Fruit fly (Drosophila melanogaster) whole organism, embryonic: ENCODE data around the gene Atat.
A peak's percentile ranks its signal among the peaks of the same experiment; 100 is the strongest.

Experiments
- Atf6 ChIP-seq: fragments of 200-800 bp; sonication (Bioruptor generic); IDR thresholded peaks from 2 replicates; pipeline ENCODE4 v1.3.6; 2022; ENCODE audit warnings: missing biosample characterization, missing genetic modification characterization
- C15 ChIP-seq: fragments of 200-800 bp; sonication (Bioruptor generic); IDR thresholded peaks from 3 replicates; pipeline ENCODE4 v1.3.6; 2022; ENCODE audit warnings: missing biosample characterization, missing genetic modification characterization
- CG11456 ChIP-seq: fragments of 200-800 bp; sonication (Bioruptor generic); IDR thresholded peaks from 3 replicates; pipeline ENCODE4 v1.3.6; 2022; ENCODE audit warnings: missing biosample characterization, missing genetic modification characterization
- CG11695 ChIP-seq: fragments of 200-800 bp; sonication (Bioruptor generic); IDR thresholded peaks from 3 replicates; pipeline ENCODE4 v1.3.6; 2022; ENCODE audit warnings: missing biosample characterization, missing genetic modification characterization
- CG15269 ChIP-seq: fragments of 200-800 bp; sonication (Bioruptor generic); optimal IDR thresholded peaks from 2 replicates; lab custom pipeline; 2018; ENCODE audit warnings: missing biosample characterization, mild to moderate bottlenecking, missing genetic modification characterization, moderate library complexity
- CG1647 ChIP-seq: fragments of 200-800 bp; sonication (Bioruptor generic); optimal IDR thresholded peaks from 3 replicates; lab custom pipeline; 2016; ENCODE audit warnings: missing biosample characterization, missing genetic modification characterization
- CG17802 ChIP-seq: fragments of 200-800 bp; sonication (Bioruptor generic); optimal IDR thresholded peaks from 2 replicates; lab custom pipeline; 2018; ENCODE audit warnings: missing biosample characterization, mild to moderate bottlenecking, missing genetic modification characterization, moderate library complexity
- CG2116 ChIP-seq: fragments of 200-800 bp; sonication (Bioruptor generic); optimal IDR thresholded peaks from 3 replicates; lab custom pipeline; 2018; ENCODE audit warnings: missing biosample characterization, mild to moderate bottlenecking, missing genetic modification characterization
- CG2129 ChIP-seq: fragments of 200-800 bp; sonication (Bioruptor generic); IDR thresholded peaks from 2 replicates; pipeline ENCODE4 v1.3.6; 2022; ENCODE audit warnings: missing biosample characterization, missing genetic modification characterization; ENCODE audit not compliant: partially characterized antibody
- CG30431 ChIP-seq: fragments of 200-800 bp; sonication (Bioruptor generic); optimal IDR thresholded peaks from 2 replicates; lab custom pipeline; 2017; ENCODE audit warnings: missing biosample characterization, missing genetic modification characterization
- CG31365 ChIP-seq: fragments of 200-800 bp; sonication (Bioruptor generic); optimal IDR thresholded peaks from 2 replicates; lab custom pipeline; 2018; ENCODE audit warnings: missing biosample characterization, mild to moderate bottlenecking, missing genetic modification characterization
- CG33213 ChIP-seq: fragments of 200-800 bp; sonication (Bioruptor generic); optimal IDR thresholded peaks from 3 replicates; lab custom pipeline; 2016; ENCODE audit warnings: missing biosample characterization, missing genetic modification characterization
- CG3726 ChIP-seq: fragments of 200-800 bp; sonication (Bioruptor generic); IDR thresholded peaks from 3 replicates; pipeline ENCODE4, ENCODE4 v1.3.6; 2022; ENCODE audit warnings: missing biosample characterization, missing genetic modification characterization
- CG4282 ChIP-seq: fragments of 200-800 bp; sonication (Bioruptor generic); optimal IDR thresholded peaks from 2 replicates; lab custom pipeline; 2016; ENCODE audit warnings: missing biosample characterization, missing genetic modification characterization
- CG4617 ChIP-seq: fragments of 200-800 bp; sonication (Bioruptor generic); optimal IDR thresholded peaks from 3 replicates; lab custom pipeline; 2016; ENCODE audit warnings: missing biosample characterization, missing genetic modification characterization, borderline replicate concordance
- CG5245 ChIP-seq: fragments of 200-800 bp; sonication (Bioruptor generic); optimal IDR thresholded peaks from 3 replicates; lab custom pipeline; 2016; ENCODE audit warnings: missing biosample characterization, missing genetic modification characterization
- CG6791 ChIP-seq: fragments of 200-800 bp; sonication (Bioruptor generic); IDR thresholded peaks from 3 replicates; pipeline ENCODE4 v1.3.6; 2022; ENCODE audit warnings: missing biosample characterization, missing genetic modification characterization; ENCODE audit not compliant: partially characterized antibody
- CG7372 ChIP-seq: fragments of 200-800 bp; sonication (Bioruptor generic); IDR thresholded peaks from 2 replicates; pipeline ENCODE4 v1.3.6; 2022; ENCODE audit warnings: missing biosample characterization, missing genetic modification characterization
- CG8089 ChIP-seq: fragments of 200-800 bp; sonication (Bioruptor generic); optimal IDR thresholded peaks from 3 replicates; lab custom pipeline; 2016; ENCODE audit warnings: missing biosample characterization, missing genetic modification characterization
- CG9817 ChIP-seq: fragments of 200-800 bp; sonication (Bioruptor generic); optimal IDR thresholded peaks from 2 replicates; lab custom pipeline; 2018; ENCODE audit warnings: missing biosample characterization, mild to moderate bottlenecking, missing genetic modification characterization, moderate library complexity
- E2f2 ChIP-seq: fragments of 200-800 bp; sonication (Bioruptor generic); IDR thresholded peaks from 2 replicates; pipeline ENCODE4 v1.3.6; 2022; ENCODE audit warnings: missing biosample characterization, missing genetic modification characterization
- Eip74EF ChIP-seq, 2 experiments: fragments of 200-800 bp in 1 of 2; fragments of >200 bp in 1 of 2; sonication (Bioruptor generic) in 1 of 2; optimal IDR thresholded peaks; 2 replicates each; lab custom pipeline; 2017 to 2019; ENCODE audit warnings: missing biosample characterization in 2 of 2, missing genetic modification characterization in 2 of 2, mild to moderate bottlenecking in 1 of 2, moderate library complexity in 1 of 2
- HmgD ChIP-seq: fragments of 200-800 bp; sonication (Bioruptor generic); optimal IDR thresholded peaks from 3 replicates; lab custom pipeline; 2016; ENCODE audit warnings: missing biosample characterization, missing genetic modification characterization
- Med ChIP-seq: fragments of 200-800 bp; sonication (Bioruptor generic); peaks from one replicate; lab custom pipeline; 2016; ENCODE audit warnings: missing biosample characterization, missing genetic modification characterization, mild to moderate bottlenecking, inconsistent platforms, moderate library complexity
- Neu2 ChIP-seq: fragments of 200-800 bp; sonication (Bioruptor generic); optimal IDR thresholded peaks from 3 replicates; lab custom pipeline; 2016; ENCODE audit warnings: missing biosample characterization, missing genetic modification characterization, borderline replicate concordance
- Stat92E ChIP-seq, 3 experiments: fragments of >200 bp in 2 of 3; fragments of 200-800 bp in 1 of 3; sonication (Bioruptor generic) in 1 of 3; optimal IDR thresholded peaks; 2 replicates each; lab custom pipeline; 2017 to 2019; ENCODE audit warnings: missing biosample characterization in 3 of 3, missing genetic modification characterization in 3 of 3, mild to moderate bottlenecking in 1 of 3, moderate library complexity in 1 of 3
- Trl ChIP-seq, 3 experiments: fragments of >200 bp in 2 of 3; fragments of 200-800 bp in 1 of 3; sonication (Bioruptor generic) in 1 of 3; optimal IDR thresholded peaks; 2 replicates in 1 of 3; 3 replicates in 2 of 3; lab custom pipeline; 2016 to 2017; ENCODE audit warnings: missing biosample characterization in 1 of 3, missing genetic modification characterization in 1 of 3
- Xbp1 ChIP-seq: fragments of 200-800 bp; sonication (Bioruptor generic); optimal IDR thresholded peaks from 3 replicates; lab custom pipeline; 2016; ENCODE audit warnings: missing biosample characterization, mild to moderate bottlenecking, missing genetic modification characterization
- al ChIP-seq: fragments of 200-800 bp; sonication (Bioruptor generic); IDR thresholded peaks from 2 replicates; pipeline ENCODE4 v1.3.6; 2022; ENCODE audit warnings: missing biosample characterization, missing genetic modification characterization
- ase ChIP-seq: fragments of 200-800 bp; sonication (Bioruptor generic); IDR thresholded peaks from 3 replicates; pipeline ENCODE4 v1.3.6; 2022; ENCODE audit warnings: missing biosample characterization, missing genetic modification characterization
- bigmax ChIP-seq: fragments of 200-800 bp; sonication (Bioruptor generic); optimal IDR thresholded peaks from 2 replicates; lab custom pipeline; 2018; ENCODE audit warnings: missing biosample characterization, mild to moderate bottlenecking, missing genetic modification characterization
- cad ChIP-seq: fragments of >200 bp; optimal IDR thresholded peaks from 2 replicates; lab custom pipeline; 2017; ENCODE audit warnings: missing biosample characterization, missing genetic modification characterization
- cato ChIP-seq: fragments of 200-800 bp; sonication (Bioruptor generic); optimal IDR thresholded peaks from 2 replicates; lab custom pipeline; 2016; ENCODE audit warnings: missing biosample characterization, missing genetic modification characterization, borderline replicate concordance
- crol ChIP-seq: fragments of 200-800 bp; sonication (Bioruptor generic); IDR thresholded peaks from 2 replicates; pipeline ENCODE4 v1.3.6; 2022; ENCODE audit warnings: missing biosample characterization, missing genetic modification characterization
- en ChIP-seq: fragments of 200-800 bp; sonication (Bioruptor generic); optimal IDR thresholded peaks from 2 replicates; lab custom pipeline; 2016; ENCODE audit warnings: missing biosample characterization, missing genetic modification characterization
- gem ChIP-seq: fragments of 200-800 bp; sonication (Bioruptor generic); optimal IDR thresholded peaks from 2 replicates; lab custom pipeline; 2019; ENCODE audit warnings: missing biosample characterization, mild to moderate bottlenecking, missing genetic modification characterization, moderate library complexity
- gsb-n ChIP-seq: fragments of 200-800 bp; sonication (Bioruptor generic); optimal IDR thresholded peaks from 3 replicates; lab custom pipeline; 2018; ENCODE audit warnings: missing biosample characterization, mild to moderate bottlenecking, missing genetic modification characterization
- insv ChIP-seq, 2 experiments: fragments of 200-800 bp; sonication (Bioruptor generic); optimal IDR thresholded peaks; 3 replicates each; lab custom pipeline; 2016 to 2018; ENCODE audit warnings: missing biosample characterization in 2 of 2, missing genetic modification characterization in 2 of 2
- lbe ChIP-seq: fragments of 200-800 bp; sonication (Bioruptor generic); optimal IDR thresholded peaks from 2 replicates; lab custom pipeline; 2016; ENCODE audit warnings: missing biosample characterization, mild to moderate bottlenecking, missing genetic modification characterization
- lola ChIP-seq, 3 experiments: fragments of >200 bp in 2 of 3; fragments of 200-800 bp in 1 of 3; sonication (Bioruptor generic) in 1 of 3; optimal IDR thresholded peaks; 2 replicates each; lab custom pipeline; 2017 to 2019; ENCODE audit warnings: missing biosample characterization in 3 of 3, missing genetic modification characterization in 3 of 3, mild to moderate bottlenecking in 1 of 3, moderate library complexity in 1 of 3
- pan ChIP-seq, 4 experiments: fragments of >200 bp in 3 of 4; fragments of 200-800 bp in 1 of 4; sonication (Bioruptor generic) in 1 of 4; optimal IDR thresholded peaks in 3 of 4; IDR thresholded peaks in 1 of 4; 2 replicates each; pipeline versions ENCODE4 v1.3.6 to Lab custom; 2017 to 2022; ENCODE audit warnings: missing biosample characterization in 2 of 4, missing genetic modification characterization in 2 of 4, mixed read lengths in 1 of 4
- pnt ChIP-seq: fragments of 200-800 bp; sonication (Bioruptor generic); optimal IDR thresholded peaks from 3 replicates; lab custom pipeline; 2016; ENCODE audit warnings: missing biosample characterization, missing genetic modification characterization
- psq ChIP-seq: fragments of 200-800 bp; sonication (Bioruptor generic); optimal IDR thresholded peaks from 2 replicates; lab custom pipeline; 2017; ENCODE audit warnings: missing biosample characterization, missing genetic modification characterization
- shn ChIP-seq: fragments of 200-800 bp; sonication (Bioruptor generic); optimal IDR thresholded peaks from 3 replicates; lab custom pipeline; 2016; ENCODE audit warnings: missing biosample characterization, missing genetic modification characterization
- so ChIP-seq: fragments of 200-800 bp; sonication (Bioruptor generic); IDR thresholded peaks from 3 replicates; pipeline ENCODE4 v1.3.6; 2022; ENCODE audit warnings: missing biosample characterization, missing genetic modification characterization
- sob ChIP-seq: fragments of 200-800 bp; sonication (Bioruptor generic); IDR thresholded peaks from 2 replicates; pipeline ENCODE4 v1.3.6; 2022; ENCODE audit warnings: missing biosample characterization, missing genetic modification characterization
- tgo ChIP-seq: fragments of 200-800 bp; sonication (Bioruptor generic); IDR thresholded peaks from 3 replicates; pipeline ENCODE4 v1.3.6; 2022; ENCODE audit warnings: missing biosample characterization, missing genetic modification characterization

The Atat gene

dm6 chr3L:9383345-9384075 is 43.0 kb downstream of the Atat start, which contains the start of gene Hsp27 (continued):
- TF ChIP-seq CG11695 (GFP tag; lab: Robert Waterston, UW) (peak; percentile 99), CG4282 (GFP tag; lab: Kevin White, UChicago) (peak; percentile 62), Neu2 (GFP tag; lab: Kevin White, UChicago) (no peak), CG6791 (GFP tag; lab: Robert Waterston, UW) (no peak), CG15269 (tag; lab: Kevin White, UChicago) (peak; percentile 97), cato (GFP tag; lab: Kevin White, UChicago) (peak; percentile 97), bigmax (GFP tag; lab: Kevin White, UChicago) (peak; percentile 71), Atf6 (GFP tag; lab: Robert Waterston, UW) (peak; percentile 97), CG1647 (peak; percentile 97), Med (GFP tag; lab: Kevin White, UChicago) (peak; percentile 98), cad (GFP tag; lab: Kevin White, UChicago) (no peak), CG31365 (tag; lab: Kevin White, UChicago) (peak; percentile 89), CG17802 (tag; lab: Kevin White, UChicago) (peak; percentile 91), so (peak; percentile 96), gsb-n (tag; lab: Kevin White, UChicago) (peak; percentile 98), pan (optimal IDR thresholded peaks at IDR 0.05; lab: Kevin White, UChicago) (no peak), pan (GFP tag; optimal IDR thresholded peaks at IDR 0.05 in 1 of 2, IDR thresholded peaks at IDR 0.05 in 1 of 2) (peak in 1 of 2 experiments; percentile 99), CG33213 (GFP tag; lab: Kevin White, UChicago) (peak; percentile 96), CG9817 (tag; lab: Kevin White, UChicago) (peak; percentile 96), CG8089 (GFP tag; lab: Kevin White, UChicago) (peak; percentile 83), lbe (GFP tag; lab: Kevin White, UChicago) (peak; percentile 99), HmgD (GFP tag; lab: Kevin White, UChicago) (peak; percentile 38), C15 (GFP tag; lab: Robert Waterston, UW) (peak; percentile 96), CG7372 (peak; percentile 97), Stat92E (GFP tag; optimal IDR thresholded peaks at IDR 0.05; lab: Kevin White, UChicago) (peak in 1 of 3 experiments; percentile 94), E2f2 (peak; percentile 84), Xbp1 (peak; percentile 99), CG5245 (GFP tag; lab: Kevin White, UChicago) (peak; percentile 99), en (peak; percentile 65), CG2129 (no peak), sob (GFP tag; lab: Robert Waterston, UW) (peak; percentile 98), crol (GFP tag; lab: Robert Waterston, UW) (peak; percentile 75), Trl (optimal IDR thresholded peaks at IDR 0.05; lab: Kevin White, UChicago) (peak; percentile 22 to 27), Trl (GFP tag; optimal IDR thresholded peaks at IDR 0.05; lab: Kevin White, UChicago) (peak; percentile 95), CG2116 (peak; percentile 82), al (GFP tag; lab: Robert Waterston, UW) (peak; percentile 98), shn (GFP tag; lab: Kevin White, UChicago) (peak; percentile 74), pnt (GFP tag; lab: Kevin White, UChicago) (peak; percentile 96), CG4617 (GFP tag; lab: Kevin White, UChicago) (peak; percentile 96), CG30431 (peak; percentile 98), tgo (GFP tag; lab: Robert Waterston, UW) (peak; percentile 99), insv (GFP tag; optimal IDR thresholded peaks at IDR 0.05; lab: Kevin White, UChicago) (peak in 1 of 2 experiments; percentile 27), CG11456 (GFP tag; lab: Robert Waterston, UW) (peak; percentile 98), lola (GFP tag; optimal IDR thresholded peaks at IDR 0.05; lab: Kevin White, UChicago) (peak in 1 of 3 experiments; percentile 95), Eip74EF (GFP tag; optimal IDR thresholded peaks at IDR 0.05; lab: Kevin White, UChicago) (peak in 1 of 2 experiments; percentile 97), gem (tag; lab: Kevin White, UChicago) (peak; percentile 99), CG3726 (peak; percentile 98), psq (GFP tag; lab: Kevin White, UChicago) (peak; percentile 92), ase (GFP tag; lab: Robert Waterston, UW) (peak; percentile 98)
